Fruit fly (Drosophila melanogaster) whole organism, embryonic: ENCODE data around the gene wdb.
A peak's percentile ranks its signal among the peaks of the same experiment; 100 is the strongest.

Source experiments
- Atf3 ChIP-seq: fragments of 200-800 bp; sonication (Bioruptor generic); optimal IDR thresholded peaks from 3 replicates; lab custom pipeline; 2016; ENCODE audit warnings: missing biosample characterization, missing genetic modification characterization
- CG10274 ChIP-seq: fragments of 200-800 bp; sonication (Bioruptor generic); optimal IDR thresholded peaks from 3 replicates; lab custom pipeline; 2017; ENCODE audit warnings: missing biosample characterization, mild to moderate bottlenecking, missing genetic modification characterization
- CG11093 ChIP-seq: fragments of 200-800 bp; sonication (Bioruptor generic); IDR thresholded peaks from 3 replicates; pipeline ENCODE4 v1.3.6; 2022; ENCODE audit warnings: missing biosample characterization, missing genetic modification characterization
- CG11398 ChIP-seq: fragments of 200-800 bp; sonication (Bioruptor generic); optimal IDR thresholded peaks from 2 replicates; lab custom pipeline; 2016; ENCODE audit warnings: missing biosample characterization, missing genetic modification characterization
- CG1233 ChIP-seq: fragments of 200-800 bp; sonication (Bioruptor generic); optimal IDR thresholded peaks from 4 replicates; lab custom pipeline; 2018; ENCODE audit warnings: missing biosample characterization, mild to moderate bottlenecking, missing genetic modification characterization
- CG13287 ChIP-seq: fragments of 200-800 bp; sonication (Bioruptor generic); IDR thresholded peaks from 2 replicates; pipeline ENCODE4 v1.3.6; 2022; ENCODE audit warnings: missing biosample characterization, missing genetic modification characterization; ENCODE audit not compliant: partially characterized antibody
- CG14014 ChIP-seq: fragments of 200-800 bp; sonication (Bioruptor generic); IDR thresholded peaks from 2 replicates; pipeline ENCODE4 v1.3.6; 2022; ENCODE audit warnings: missing biosample characterization, missing genetic modification characterization
- CG1602 ChIP-seq: fragments of 200-800 bp; sonication (Bioruptor generic); optimal IDR thresholded peaks from 3 replicates; lab custom pipeline; 2016; ENCODE audit warnings: missing biosample characterization, missing genetic modification characterization
- CG1647 ChIP-seq: fragments of 200-800 bp; sonication (Bioruptor generic); optimal IDR thresholded peaks from 3 replicates; lab custom pipeline; 2016; ENCODE audit warnings: missing biosample characterization, missing genetic modification characterization
- CG18262 ChIP-seq: fragments of 200-800 bp; optimal IDR thresholded peaks from 3 replicates; lab custom pipeline; 2019; ENCODE audit warnings: missing biosample characterization, mild to moderate bottlenecking, missing genetic modification characterization, moderate library complexity
- CG18476 ChIP-seq: fragments of 200-800 bp; sonication (Bioruptor generic); optimal IDR thresholded peaks from 2 replicates; lab custom pipeline; 2016; ENCODE audit warnings: missing biosample characterization, mild to moderate bottlenecking, missing genetic modification characterization
- CG18599 ChIP-seq: fragments of 200-800 bp; sonication (Bioruptor generic); optimal IDR thresholded peaks from 3 replicates; lab custom pipeline; 2017; ENCODE audit warnings: missing biosample characterization, missing genetic modification characterization, mild to moderate bottlenecking, moderate library complexity, missing genetic modification reagents
- CG18764 ChIP-seq: fragments of 200-800 bp; sonication (Bioruptor generic); optimal IDR thresholded peaks from 3 replicates; lab custom pipeline; 2016; ENCODE audit warnings: missing biosample characterization, missing genetic modification characterization
- CG2712 ChIP-seq: fragments of 200-800 bp; optimal IDR thresholded peaks from 3 replicates; lab custom pipeline; 2019; ENCODE audit warnings: missing biosample characterization, mild to moderate bottlenecking, missing genetic modification characterization, moderate library complexity
- CG2875 ChIP-seq: fragments of 200-800 bp; sonication (Bioruptor generic); optimal IDR thresholded peaks from 2 replicates; lab custom pipeline; 2017; ENCODE audit warnings: missing biosample characterization, mild to moderate bottlenecking, missing genetic modification characterization, missing genetic modification reagents
- CG30020 ChIP-seq: fragments of 200-800 bp; optimal IDR thresholded peaks from 2 replicates; lab custom pipeline; 2019; ENCODE audit warnings: missing biosample characterization, mild to moderate bottlenecking, missing genetic modification characterization, moderate library complexity
- CG31388 ChIP-seq: fragments of 200-800 bp; sonication (Bioruptor generic); optimal IDR thresholded peaks from 2 replicates; lab custom pipeline; 2016; ENCODE audit warnings: missing biosample characterization, missing genetic modification characterization
- CG33557 ChIP-seq: fragments of 200-800 bp; sonication (Bioruptor generic); optimal IDR thresholded peaks from 2 replicates; lab custom pipeline; 2019; ENCODE audit warnings: missing biosample characterization, mild to moderate bottlenecking, missing genetic modification characterization, moderate library complexity
- CG3407 ChIP-seq: fragments of 200-800 bp; sonication (Bioruptor generic); optimal IDR thresholded peaks from 2 replicates; lab custom pipeline; 2018; ENCODE audit warnings: missing biosample characterization, mild to moderate bottlenecking, missing genetic modification characterization
- CG5180 ChIP-seq: fragments of 200-800 bp; sonication (Bioruptor generic); optimal IDR thresholded peaks from 3 replicates; lab custom pipeline; 2017; ENCODE audit warnings: missing biosample characterization, missing genetic modification characterization, mild to moderate bottlenecking, moderate library complexity, missing genetic modification reagents
- CG6791 ChIP-seq: fragments of 200-800 bp; sonication (Bioruptor generic); IDR thresholded peaks from 3 replicates; pipeline ENCODE4 v1.3.6; 2022; ENCODE audit warnings: missing biosample characterization, missing genetic modification characterization; ENCODE audit not compliant: partially characterized antibody
- CG7987 ChIP-seq: fragments of 200-800 bp; sonication (Bioruptor generic); optimal IDR thresholded peaks from 2 replicates; lab custom pipeline; 2018; ENCODE audit warnings: missing biosample characterization, mild to moderate bottlenecking, missing genetic modification characterization, moderate library complexity
- CTCF ChIP-seq: fragments of 200-800 bp; sonication (Bioruptor generic); optimal IDR thresholded peaks from 2 replicates; lab custom pipeline; 2017; ENCODE audit warnings: missing biosample characterization, mild to moderate bottlenecking, missing genetic modification characterization, moderate library complexity
- Dip2 ChIP-seq: fragments of 200-800 bp; sonication (Bioruptor generic); IDR thresholded peaks from 2 replicates; pipeline ENCODE4 v1.3.6; 2022; ENCODE audit warnings: missing biosample characterization, missing genetic modification characterization
- Dip3 ChIP-seq: fragments of 200-800 bp; sonication (Bioruptor generic); optimal IDR thresholded peaks from 3 replicates; lab custom pipeline; 2016; ENCODE audit warnings: missing biosample characterization, missing genetic modification characterization
- Doc2 ChIP-seq: fragments of 200-800 bp; sonication (Bioruptor generic); IDR thresholded peaks from 2 replicates; pipeline ENCODE4 v1.3.6; 2022; ENCODE audit warnings: missing biosample characterization, missing genetic modification characterization
- H15 ChIP-seq: fragments of 200-800 bp; sonication (Bioruptor generic); IDR thresholded peaks from 3 replicates; pipeline ENCODE4 v1.3.6; 2022; ENCODE audit warnings: missing biosample characterization, missing genetic modification characterization
- Mrtf ChIP-seq: fragments of 200-800 bp; sonication (Bioruptor generic); IDR thresholded peaks from 3 replicates; pipeline ENCODE4 v1.3.6; 2022; ENCODE audit warnings: missing biosample characterization, missing genetic modification characterization
- abd-A ChIP-seq: fragments of 200-800 bp; sonication (Bioruptor generic); optimal IDR thresholded peaks from 3 replicates; lab custom pipeline; 2019; ENCODE audit warnings: missing biosample characterization, mild to moderate bottlenecking, missing genetic modification characterization, moderate library complexity
- caup ChIP-seq: fragments of 200-800 bp; sonication (Bioruptor generic); optimal IDR thresholded peaks from 3 replicates; lab custom pipeline; 2017; ENCODE audit warnings: missing biosample characterization, mild to moderate bottlenecking, missing genetic modification characterization, moderate library complexity; ENCODE audit not compliant: severe bottlenecking
- cg ChIP-seq: fragments of 200-800 bp; sonication (Bioruptor generic); optimal IDR thresholded peaks from 3 replicates; lab custom pipeline; 2019; ENCODE audit warnings: missing biosample characterization, mild to moderate bottlenecking, missing genetic modification characterization, moderate library complexity
- crol ChIP-seq: fragments of 200-800 bp; sonication (Bioruptor generic); IDR thresholded peaks from 2 replicates; pipeline ENCODE4 v1.3.6; 2022; ENCODE audit warnings: missing biosample characterization, missing genetic modification characterization
- eyg ChIP-seq: fragments of 200-800 bp; sonication (Bioruptor generic); optimal IDR thresholded peaks from 3 replicates; lab custom pipeline; 2016; ENCODE audit warnings: missing biosample characterization, missing genetic modification characterization
- fd102C ChIP-seq: fragments of 200-800 bp; sonication (Bioruptor generic); optimal IDR thresholded peaks from 2 replicates; lab custom pipeline; 2018; ENCODE audit warnings: missing biosample characterization, mild to moderate bottlenecking, missing genetic modification characterization, moderate library complexity
- fd64A ChIP-seq: fragments of 200-800 bp; sonication (Bioruptor generic); optimal IDR thresholded peaks from 3 replicates; lab custom pipeline; 2018; ENCODE audit warnings: missing biosample characterization, mild to moderate bottlenecking, missing genetic modification characterization
- lab ChIP-seq: fragments of 200-800 bp; sonication (Bioruptor generic); optimal IDR thresholded peaks from 3 replicates; lab custom pipeline; 2017; ENCODE audit warnings: missing biosample characterization, missing genetic modification characterization, mild to moderate bottlenecking, moderate library complexity, missing genetic modification reagents
- lbe ChIP-seq: fragments of 200-800 bp; sonication (Bioruptor generic); optimal IDR thresholded peaks from 2 replicates; lab custom pipeline; 2016; ENCODE audit warnings: missing biosample characterization, mild to moderate bottlenecking, missing genetic modification characterization
- lola ChIP-seq, 3 experiments: fragments of >200 bp in 2 of 3; fragments of 200-800 bp in 1 of 3; sonication (Bioruptor generic) in 1 of 3; optimal IDR thresholded peaks; 2 replicates each; lab custom pipeline; 2017 to 2019; ENCODE audit warnings: missing biosample characterization in 3 of 3, missing genetic modification characterization in 3 of 3, mild to moderate bottlenecking in 1 of 3, moderate library complexity in 1 of 3
- mam ChIP-seq: fragments of 200-800 bp; sonication (Bioruptor generic); optimal IDR thresholded peaks from 3 replicates; lab custom pipeline; 2016; ENCODE audit warnings: missing biosample characterization, missing genetic modification characterization
- mirr ChIP-seq: fragments of 200-800 bp; sonication (Bioruptor generic); optimal IDR thresholded peaks from 3 replicates; lab custom pipeline; 2018; ENCODE audit warnings: missing biosample characterization, mild to moderate bottlenecking, missing genetic modification characterization
- nau ChIP-seq: fragments of 200-800 bp; sonication (Bioruptor generic); optimal IDR thresholded peaks from 3 replicates; lab custom pipeline; 2017; ENCODE audit warnings: missing biosample characterization, mild to moderate bottlenecking, missing genetic modification characterization, missing genetic modification reagents
- oc ChIP-seq: fragments of 200-800 bp; sonication (Bioruptor generic); optimal IDR thresholded peaks from 2 replicates; lab custom pipeline; 2018; ENCODE audit warnings: missing biosample characterization, mild to moderate bottlenecking, missing genetic modification characterization, moderate library complexity
- sim ChIP-seq: fragments of 200-800 bp; sonication (Bioruptor generic); IDR thresholded peaks from 2 replicates; pipeline ENCODE4 v1.3.6; 2022; ENCODE audit warnings: missing biosample characterization, missing genetic modification characterization
- sna ChIP-seq: fragments of 200-800 bp; sonication (Bioruptor generic); IDR thresholded peaks from 2 replicates; pipeline ENCODE4 v1.3.6; 2022; ENCODE audit warnings: missing biosample characterization, missing genetic modification characterization; ENCODE audit not compliant: partially characterized antibody
- sob ChIP-seq: fragments of 200-800 bp; sonication (Bioruptor generic); IDR thresholded peaks from 2 replicates; pipeline ENCODE4 v1.3.6; 2022; ENCODE audit warnings: missing biosample characterization, missing genetic modification characterization
- stwl ChIP-seq: fragments of 200-800 bp; sonication (Bioruptor generic); optimal IDR thresholded peaks from 3 replicates; lab custom pipeline; 2018; ENCODE audit warnings: missing biosample characterization, mild to moderate bottlenecking, missing genetic modification characterization, moderate library complexity
- sug ChIP-seq: fragments of 200-800 bp; optimal IDR thresholded peaks from 2 replicates; lab custom pipeline; 2019; ENCODE audit warnings: missing biosample characterization, mild to moderate bottlenecking, missing genetic modification characterization, moderate library complexity
- tgo ChIP-seq: fragments of 200-800 bp; sonication (Bioruptor generic); IDR thresholded peaks from 3 replicates; pipeline ENCODE4 v1.3.6; 2022; ENCODE audit warnings: missing biosample characterization, missing genetic modification characterization
- zf30C ChIP-seq: fragments of 200-800 bp; sonication (Bioruptor generic); optimal IDR thresholded peaks from 3 replicates; lab custom pipeline; 2018; ENCODE audit warnings: missing biosample characterization, mild to moderate bottlenecking, missing genetic modification characterization

The wdb gene

DNA sequence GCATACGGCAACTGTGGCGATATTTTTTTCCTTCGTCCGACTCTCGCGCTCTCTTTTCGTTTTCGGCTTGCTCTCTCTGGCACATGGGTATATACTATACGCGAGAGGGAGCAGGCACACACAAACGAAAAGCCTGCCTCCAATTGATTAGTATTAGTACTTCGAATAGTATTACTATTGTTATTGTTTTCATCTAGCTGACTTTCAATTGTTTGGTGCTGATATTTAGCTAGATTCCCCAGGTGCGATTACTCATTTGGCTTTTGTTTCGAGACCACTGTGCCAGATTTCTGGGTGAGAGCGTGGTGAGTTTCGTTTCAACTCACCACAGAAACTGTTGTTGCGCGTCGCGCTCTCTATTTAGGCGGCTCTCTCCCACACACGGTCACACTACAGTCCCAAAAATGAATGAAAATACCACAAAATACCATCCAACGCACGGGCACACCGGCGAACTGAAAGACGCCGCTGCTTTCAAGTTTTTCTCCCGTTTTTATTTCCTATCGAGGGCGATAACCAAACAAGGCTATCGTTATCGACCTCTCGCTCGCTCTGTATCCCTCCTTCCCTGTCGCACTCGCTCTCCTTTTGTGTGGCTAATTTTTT, 675 bp downstream of the wdb start (continued):
- TF ChIP-seq cg (GFP tag; lab: Kevin White, UChicago), result no peak
- no peak for TF ChIP-seq CG14014 (GFP tag; lab: Robert Waterston, UW)
- TF ChIP-seq lola (GFP tag; optimal IDR thresholded peaks at IDR 0.05; lab: Kevin White, UChicago), result peak in 1 of 3 experiments; percentile 31
- TF ChIP-seq CG11398 (GFP tag; lab: Kevin White, UChicago), result peak; percentile 32
- TF ChIP-seq fd102C (GFP tag; lab: Kevin White, UChicago), result no peak
- TF ChIP-seq nau (GFP tag; lab: Kevin White, UChicago), result no peak
- TF ChIP-seq sob, result no peak
- TF ChIP-seq oc, result peak; percentile 21
- peak; percentile 57 for TF ChIP-seq CG2875 (GFP tag; lab: Kevin White, UChicago)
- no peak for TF ChIP-seq CG18764 (GFP tag; lab: Kevin White, UChicago)
- TF ChIP-seq CG1647 (GFP tag; lab: Kevin White, UChicago), result no peak
- peak; percentile 19 for TF ChIP-seq CG10274
- TF ChIP-seq CG18262 (tag; lab: Kevin White, UChicago), result peak; percentile 63
- peak; percentile 64 for TF ChIP-seq fd64A
- TF ChIP-seq sim (GFP tag; lab: Robert Waterston, UW), result no peak
- peak; percentile 94 for TF ChIP-seq stwl (tag; lab: Kevin White, UChicago)
- 0 out of 3 replicates have a peak, but pooled peaks have one; percentile 30 for TF ChIP-seq CG11093 (GFP tag; lab: Robert Waterston, UW)
- TF ChIP-seq CG13287, result no peak
- TF ChIP-seq CG31388 (GFP tag; lab: Kevin White, UChicago), result peak; percentile 34
- no peak for TF ChIP-seq CG3407 (GFP tag; lab: Kevin White, UChicago)
- TF ChIP-seq CG30020, result no peak
- no peak for TF ChIP-seq H15 (GFP tag; lab: Robert Waterston, UW)
- TF ChIP-seq Dip2 (GFP tag; lab: Robert Waterston, UW), result no peak
- TF ChIP-seq eyg, result no peak
- no peak for TF ChIP-seq Atf3 (GFP tag; lab: Kevin White, UChicago)
- no peak for TF ChIP-seq CG1602 (GFP tag; lab: Kevin White, UChicago)
- peak; percentile 89 for TF ChIP-seq CG18599 (GFP tag; lab: Kevin White, UChicago)
- peak; percentile 20 for TF ChIP-seq CG7987 (GFP tag; lab: Kevin White, UChicago)
- TF ChIP-seq CG33557 (GFP tag; lab: Kevin White, UChicago), result peak; percentile 39
- TF ChIP-seq Dip3 (GFP tag; lab: Kevin White, UChicago), result no peak
- no peak for TF ChIP-seq Mrtf (GFP tag; lab: Robert Waterston, UW)
- TF ChIP-seq tgo (GFP tag; lab: Robert Waterston, UW), result no peak
- TF ChIP-seq CG5180 (GFP tag; lab: Kevin White, UChicago), result peak; percentile 58
- TF ChIP-seq CG18476 (GFP tag; lab: Kevin White, UChicago), result peak; percentile 37
- TF ChIP-seq Doc2 (GFP tag; lab: Robert Waterston, UW), result no peak
- peak; percentile 73 for TF ChIP-seq CG2712 (tag; lab: Kevin White, UChicago)
- TF ChIP-seq caup (GFP tag; lab: Kevin White, UChicago), result peak; percentile 64

DNA sequence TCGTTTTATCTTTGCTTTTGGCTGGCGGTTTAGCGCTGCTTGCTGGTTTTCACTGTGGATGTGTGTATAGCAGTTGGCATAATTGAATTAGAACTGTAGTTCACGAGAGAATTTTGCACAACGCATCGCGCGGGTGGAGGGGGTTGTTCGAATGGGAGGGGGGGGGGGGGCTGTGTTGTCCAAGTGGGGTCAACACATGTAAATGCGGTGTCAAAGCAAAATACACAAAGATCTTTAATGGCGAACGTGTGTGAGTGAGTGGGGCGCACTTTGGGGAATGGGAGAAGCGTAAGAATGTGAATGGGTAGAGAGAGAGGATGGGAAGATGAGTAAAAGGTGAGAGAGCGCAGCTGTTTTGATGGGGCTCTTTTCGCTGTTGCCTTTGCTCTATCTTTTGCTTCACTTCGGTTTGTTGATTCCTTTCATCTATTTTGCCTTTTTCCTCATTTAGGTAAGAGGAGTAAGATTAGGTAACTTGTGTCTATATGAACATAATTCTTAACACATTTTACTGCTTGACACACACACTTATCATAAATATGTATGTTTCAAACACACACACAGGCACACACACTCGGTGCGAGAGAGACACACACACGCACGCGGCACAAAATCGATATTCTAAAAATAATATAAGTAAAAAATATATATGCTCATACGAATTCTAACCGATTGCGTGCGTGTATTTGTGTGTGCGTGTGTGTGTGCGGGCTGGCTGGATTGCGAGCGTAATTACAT, 1.6 kb downstream of the wdb start:
- TF ChIP-seq CTCF (GFP tag; lab: Kevin White, UChicago) (no peak), lbe (GFP tag; lab: Kevin White, UChicago) (no peak), mam (no peak), crol (peak; percentile 89), sna (no peak), Mrtf (GFP tag; lab: Robert Waterston, UW) (no peak), sob (0 out of 2 replicates have a peak, but pooled peaks have one; percentile 10), mirr (GFP tag; lab: Kevin White, UChicago) (peak; percentile 74), CG1233 (GFP tag; lab: Kevin White, UChicago) (peak; percentile 7), CG6791 (GFP tag; lab: Robert Waterston, UW) (0 out of 3 replicates have a peak, but pooled peaks have one; percentile 26), zf30C (GFP tag; lab: Kevin White, UChicago) (no peak), lab (GFP tag; lab: Kevin White, UChicago) (peak; percentile 5), sug (tag; lab: Kevin White, UChicago) (peak; percentile 62), abd-A (tag; lab: Kevin White, UChicago) (peak; percentile 47)
